Worm (Caenorhabditis elegans) whole organism, L1 larva: ENCODE measurements around the gene git-1.

Experiments used
- ama-1 ChIP-seq: fragments of 150-350 bp; optimal IDR thresholded peaks from 2 replicates; lab custom pipeline; 2014
- nhr-12 ChIP-seq: sonication (generic microtip); optimal IDR thresholded peaks from 2 replicates; lab custom pipeline; 2017; ENCODE audit warnings: missing biosample characterization, missing genetic modification characterization

ce11 chrX:10556764-10557163, 32.1 kb downstream of the git-1 start:
- TF ChIP-seq nhr-12 (tag; lab: Kevin White, UChicago) (no peak), ama-1 (no peak)
